Worm (Caenorhabditis elegans): ENCODE results near the gene F13B9.2.

The F13B9.2 gene

DNA sequence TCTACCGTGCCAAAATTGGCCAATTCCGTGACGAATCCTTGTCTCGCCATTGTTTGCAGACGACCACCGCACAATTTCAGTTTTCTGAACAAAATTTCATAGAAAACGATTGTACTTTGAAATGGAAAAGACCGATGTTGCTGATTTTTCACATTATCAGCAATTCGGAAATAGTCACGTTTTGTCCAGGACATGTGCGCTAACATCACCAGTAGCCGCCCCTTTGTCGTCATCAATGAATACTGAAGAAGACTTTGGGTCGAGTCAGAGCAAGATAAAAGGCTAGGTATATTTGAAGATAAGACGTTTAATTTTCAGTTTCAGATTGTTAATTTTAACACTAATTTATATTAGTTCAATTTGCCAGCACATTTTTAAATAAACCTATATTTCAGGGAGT lies 43.6 kb upstream of the F13B9.2 start, which contains the start of gene endu-2:
TSS of gene endu-2 (plus strand) at position 396 of the 400 bp plus-strand sequence.
- TF ChIP-seq mdl-1 (tag; optimal IDR thresholded peaks at IDR 0.05) = peak in 1 of 2 experiments; percentile 35
- TF ChIP-seq lsy-2 (tag; optimal IDR thresholded peaks at IDR 0.05) = no peak
- TF ChIP-seq F13H6.1 (tag; optimal IDR thresholded peaks at IDR 0.05) = peak; percentile 32
- TF ChIP-seq skn-1 (tag; optimal IDR thresholded peaks at IDR 0.05) = no peak
- peak; percentile 65 for TF ChIP-seq fos-1 (tag; optimal IDR thresholded peaks at IDR 0.05)
- peak; percentile 74 for TF ChIP-seq sma-9 (GFP tag; optimal IDR thresholded peaks at IDR 0.05)
- TF ChIP-seq sma-9 (tag; optimal IDR thresholded peaks at IDR 0.05) = no peak
- no peak for TF ChIP-seq mab-5 (tag; optimal IDR thresholded peaks at IDR 0.05)
- TF ChIP-seq unc-55 (GFP tag; optimal IDR thresholded peaks at IDR 0.05) = no peak

DNA sequence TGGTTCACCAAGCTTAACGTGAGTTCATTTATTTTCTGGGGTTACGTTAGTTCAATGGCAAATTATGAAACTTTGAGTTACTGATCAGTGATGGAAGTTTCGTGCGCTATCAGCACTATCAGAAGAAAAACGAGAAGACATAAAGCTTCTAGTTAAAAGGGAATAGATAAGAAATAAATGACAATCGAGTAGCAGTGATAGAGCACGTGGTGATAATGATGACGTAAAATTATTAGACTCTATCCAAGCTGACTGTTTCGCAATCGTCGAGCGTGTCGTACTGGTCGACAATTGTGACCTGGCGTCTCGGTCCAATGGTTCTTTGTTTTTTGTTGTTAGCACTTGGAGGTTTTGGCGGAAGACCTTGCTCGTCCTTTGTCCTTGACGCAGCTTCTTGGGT lies 42.4 kb upstream of the F13B9.2 start:
- TF ChIP-seq skn-1 (tag; optimal IDR thresholded peaks at IDR 0.05) (peak; percentile 47), nhr-77 (tag; optimal IDR thresholded peaks at IDR 0.05) (no peak), crh-2 (tag; optimal IDR thresholded peaks at IDR 0.05) (peak; percentile 45), blmp-1 (tag; optimal IDR thresholded peaks at IDR 0.05; ENCODE audit: insufficient read depth) (no peak), sma-3 (GFP tag; optimal IDR thresholded peaks at IDR 0.05) (peak; percentile 22), lsy-2 (tag; optimal IDR thresholded peaks at IDR 0.05) (no peak), gmeb-1 (tag; optimal IDR thresholded peaks at IDR 0.05) (peak; percentile 54), sma-9 (GFP tag; optimal IDR thresholded peaks at IDR 0.05) (peak; percentile 82), sma-9 (tag; optimal IDR thresholded peaks at IDR 0.05) (no peak), unc-39 (tag; optimal IDR thresholded peaks at IDR 0.05) (no peak), unc-62 (GFP tag; optimal IDR thresholded peaks at IDR 0.05) (no peak), fos-1 (tag; optimal IDR thresholded peaks at IDR 0.05) (peak; percentile 73), mdl-1 (tag; optimal IDR thresholded peaks at IDR 0.05) (peak in 1 of 2 experiments; percentile 52)

DNA sequence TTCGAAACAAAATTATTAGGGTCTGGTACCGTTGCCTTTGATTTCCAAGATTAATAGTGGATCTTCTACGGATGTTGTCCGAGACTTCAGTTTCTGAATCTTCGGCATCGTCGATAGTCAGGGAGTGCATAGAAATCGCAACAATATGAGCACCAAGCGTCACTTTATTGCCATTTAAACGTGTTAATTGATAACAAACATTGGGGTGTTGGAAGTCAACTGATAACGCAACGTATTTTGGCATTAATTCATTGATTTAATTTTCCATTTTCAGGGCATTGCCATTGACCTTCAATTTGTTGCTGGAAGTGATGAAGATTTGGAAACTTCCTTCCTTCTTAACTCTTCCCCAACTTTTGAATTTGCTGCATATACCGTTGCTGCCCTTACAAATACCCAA lies 39.4 kb upstream of the F13B9.2 start, which contains the start of gene kqt-2:
TSS of gene kqt-2 (minus strand) at position 244 of the 400 bp plus-strand sequence.
- TF ChIP-seq nhr-12 (tag; optimal IDR thresholded peaks at IDR 0.05) (no peak), crh-2 (tag; optimal IDR thresholded peaks at IDR 0.05) (peak; percentile 32), fos-1 (tag; optimal IDR thresholded peaks at IDR 0.05) (peak; percentile 69)

DNA sequence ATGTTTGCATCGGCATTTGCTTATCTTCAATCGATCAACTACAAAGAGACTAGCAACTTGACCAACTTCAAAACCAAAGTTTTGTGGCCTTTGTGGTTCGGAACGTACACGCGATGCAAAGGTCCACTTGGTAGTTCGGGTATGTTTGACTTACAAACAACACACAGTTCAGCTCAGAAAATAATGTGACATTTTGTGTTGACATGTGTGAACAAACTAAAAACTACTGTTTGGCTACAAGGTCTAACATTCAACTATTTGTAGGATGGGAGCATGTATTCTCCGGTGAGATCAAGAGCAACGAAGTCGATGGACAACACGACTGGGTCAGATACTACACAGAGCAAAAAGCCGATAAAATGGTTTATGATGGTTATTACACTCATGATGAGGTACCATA lies 38.4 kb upstream of the F13B9.2 start:
- TF ChIP-seq nhr-237 (tag; optimal IDR thresholded peaks at IDR 0.05) (no peak), nhr-11 (tag; optimal IDR thresholded peaks at IDR 0.05) (no peak), nhr-6 (tag; optimal IDR thresholded peaks at IDR 0.05) (no peak), ceh-82 (tag; optimal IDR thresholded peaks at IDR 0.05) (no peak), nhr-21 (tag; optimal IDR thresholded peaks at IDR 0.05) (no peak), unc-62 (GFP tag; optimal IDR thresholded peaks at IDR 0.05) (no peak), elt-1 (tag; optimal IDR thresholded peaks at IDR 0.05) (no peak), nhr-12 (tag; optimal IDR thresholded peaks at IDR 0.05) (no peak), C34F6.9 (tag; optimal IDR thresholded peaks at IDR 0.05) (no peak), mdl-1 (tag; optimal IDR thresholded peaks at IDR 0.05) (no peak), lin-39 (tag; optimal IDR thresholded peaks at IDR 0.05) (no peak)

DNA sequence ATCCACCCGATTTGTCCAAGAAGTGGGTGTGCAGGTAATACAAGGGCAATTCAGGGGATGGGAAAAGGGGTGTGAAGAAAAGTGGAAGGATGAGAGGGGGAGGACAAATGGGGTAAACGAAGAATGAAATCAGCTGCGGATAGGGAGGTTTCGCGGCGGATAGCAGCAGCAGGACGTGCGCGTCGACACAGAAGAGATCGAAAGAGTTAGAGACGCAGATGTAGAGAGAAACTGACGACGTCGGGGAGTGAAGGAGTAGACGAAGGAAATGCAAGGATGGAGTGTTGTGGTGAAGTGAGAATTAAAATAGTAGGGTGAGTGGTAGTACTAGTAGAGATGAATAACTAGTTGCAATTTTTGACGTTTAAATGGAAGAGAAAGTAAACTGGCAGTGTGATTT lies 33.2 kb upstream of the F13B9.2 start, which contains the start of gene M60.6:
TSS of gene M60.6 (minus strand) at position 166 of the 400 bp plus-strand sequence.
- TF ChIP-seq alr-1 (tag; optimal IDR thresholded peaks at IDR 0.05) (no peak), dmd-4 (tag; optimal IDR thresholded peaks at IDR 0.05) (no peak), ama-1 (optimal IDR thresholded peaks at IDR 0.05) (no peak), crh-2 (tag; optimal IDR thresholded peaks at IDR 0.05) (no peak), zag-1 (tag; optimal IDR thresholded peaks at IDR 0.05) (peak; percentile 51), lin-13 (GFP tag; optimal IDR thresholded peaks at IDR 0.05) (no peak), ceh-82 (tag; optimal IDR thresholded peaks at IDR 0.05) (no peak), peb-1 (tag; optimal IDR thresholded peaks at IDR 0.05) (no peak), C34F6.9 (tag; optimal IDR thresholded peaks at IDR 0.05) (peak; percentile 23), nhr-25 (tag; optimal IDR thresholded peaks at IDR 0.05) (peak; percentile 54), unc-39 (tag; optimal IDR thresholded peaks at IDR 0.05) (no peak), lsy-2 (tag; optimal IDR thresholded peaks at IDR 0.05) (peak in 1 of 2 experiments; percentile 32), nhr-6 (tag; optimal IDR thresholded peaks at IDR 0.05) (no peak), aly-2 (tag; optimal IDR thresholded peaks at IDR 0.05) (no peak), gmeb-1 (tag; optimal IDR thresholded peaks at IDR 0.05) (no peak), mbf-1 (tag; optimal IDR thresholded peaks at IDR 0.05) (no peak), skn-1 (tag; optimal IDR thresholded peaks at IDR 0.05) (no peak), nhr-237 (tag; optimal IDR thresholded peaks at IDR 0.05) (no peak), R02D3.7 (tag; optimal IDR thresholded peaks at IDR 0.05) (no peak), sem-4 (tag; optimal IDR thresholded peaks at IDR 0.05) (peak; percentile 8), ztf-11 (tag; optimal IDR thresholded peaks at IDR 0.05) (no peak), sma-3 (GFP tag; optimal IDR thresholded peaks at IDR 0.05) (no peak), nhr-21 (tag; optimal IDR thresholded peaks at IDR 0.05) (peak; percentile 2), nhr-12 (tag; optimal IDR thresholded peaks at IDR 0.05) (no peak), snpc-4 (tag; optimal IDR thresholded peaks at IDR 0.05) (no peak), egl-27 (tag; optimal IDR thresholded peaks at IDR 0.05) (no peak), F13H6.1 (tag; optimal IDR thresholded peaks at IDR 0.05) (peak; percentile 9), sma-9 (GFP tag; optimal IDR thresholded peaks at IDR 0.05) (peak; percentile 56), sma-9 (tag; optimal IDR thresholded peaks at IDR 0.05) (no peak), blmp-1 (tag; optimal IDR thresholded peaks at IDR 0.05; ENCODE audit: insufficient read depth) (no peak), mdl-1 (tag; optimal IDR thresholded peaks at IDR 0.05) (peak in 1 of 2 experiments; percentile 13), ZK546.5 (tag; optimal IDR thresholded peaks at IDR 0.05) (no peak), Y55F3AM.14 (GFP tag; optimal IDR thresholded peaks at IDR 0.05) (no peak), nhr-11 (tag; optimal IDR thresholded peaks at IDR 0.05) (no peak), nhr-23 (tag; optimal IDR thresholded peaks at IDR 0.05) (no peak), ztf-4 (tag; optimal IDR thresholded peaks at IDR 0.05) (no peak)
